Fruit fly (Drosophila melanogaster) S2 (cell line): ENCODE measurements around the gene CG16826.
A peak's percentile ranks its signal among the peaks of the same experiment; 100 is the strongest.

Experiments used
- CG8478 ChIP-seq: fragments of >200 bp; optimal IDR thresholded peaks from 2 replicates; lab custom pipeline; 2018
- CTCF ChIP-seq, 2 experiments: fragments of >200 bp; optimal IDR thresholded peaks; 2 replicates each; lab custom pipeline; 2018

Gene CG16826

dm6 chr2L:13370762-13371161 is 23.2 kb downstream of the CG16826 start, which contains the start of gene ND-B22:
TSS of gene ND-B22 (minus strand) at chr2L:13371110.
- TF ChIP-seq CTCF (optimal IDR thresholded peaks at IDR 0.05; lab: Kevin White, UChicago) (no peak), CG8478 (no peak)

dm6 chr2L:13373435-13374242 is 26.1 kb downstream of the CG16826 start, which contains the start of the genes Bdp1 and CG6565:
TSS of gene Bdp1 (minus strand) at chr2L:13373890.
TSS of gene CG6565 (plus strand) at chr2L:13374019.
- TF ChIP-seq CTCF (optimal IDR thresholded peaks at IDR 0.05; lab: Kevin White, UChicago), result no peak
- no peak for TF ChIP-seq CG8478

dm6 chr2L:13376086-13376485 is 28.5 kb downstream of the CG16826 start:
- TF ChIP-seq CTCF (optimal IDR thresholded peaks at IDR 0.05; lab: Kevin White, UChicago) (no peak), CG8478 (no peak)

- TF ChIP-seq CTCF (optimal IDR thresholded peaks at IDR 0.05; lab: Kevin White, UChicago) (no peak), CG8478 (no peak)
These were observed 31.0 kb downstream of the CG16826 start, which contains the start of the genes CG9302 and beta'COP for dm6 chr2L:13378488-13378964. TSS of gene CG9302 (minus strand) at chr2L:13378538. TSS of gene beta'COP (plus strand) at chr2L:13378902.

- TF ChIP-seq CG8478 (no peak), CTCF (optimal IDR thresholded peaks at IDR 0.05; lab: Kevin White, UChicago) (no peak)
These were observed 34.9 kb downstream of the CG16826 start, which contains the start of gene loqs for dm6 chr2L:13382351-13383029. TSS of gene loqs (plus strand) at chr2L:13382652.

- TF ChIP-seq CG8478 (no peak), CTCF (optimal IDR thresholded peaks at IDR 0.05; lab: Kevin White, UChicago) (no peak)
These were observed 39.7 kb downstream of the CG16826 start, which contains the start of the genes Ing5 and CG7099 for dm6 chr2L:13387255-13387654. TSS of gene Ing5 (minus strand) at chr2L:13387312. TSS of gene CG7099 (plus strand) at chr2L:13387571.

dm6 chr2L:13394903-13395302 is 47.3 kb downstream of the CG16826 start, which contains the start of gene RpL24:
TSS of gene RpL24 (minus strand) at chr2L:13395131.
- TF ChIP-seq CG8478 (no peak), CTCF (optimal IDR thresholded peaks at IDR 0.05; lab: Kevin White, UChicago) (peak in 1 of 2 experiments; percentile 46)

- TF ChIP-seq CTCF (optimal IDR thresholded peaks at IDR 0.05; lab: Kevin White, UChicago) (no peak), CG8478 (no peak)
These were observed 48.5 kb downstream of the CG16826 start, which contains the start of gene CG16957 for dm6 chr2L:13396084-13396483. TSS of gene CG16957 (minus strand) at chr2L:13396184.

dm6 chr2L:13397393-13397792 is 49.8 kb downstream of the CG16826 start:
- TF ChIP-seq CTCF (optimal IDR thresholded peaks at IDR 0.05; lab: Kevin White, UChicago), result no peak
- TF ChIP-seq CG8478, result no peak
